Worm (Caenorhabditis elegans) whole organism, L4 larva: ENCODE data around the gene sec-24.1.

ENCODE experiments used
- dmd-8 ChIP-seq: fragments of 200-800 bp; sonication (Bioruptor generic); IDR thresholded peaks from 2 replicates; pipeline ENCODE4 v1.3.6; 2022; ENCODE audit warnings: missing genetic modification characterization, missing compliant biosample characterization
- unc-62 ChIP-seq, 3 experiments: fragments of 150-350 bp in 1 of 3; sonication (generic microtip); optimal IDR thresholded peaks in 2 of 3; peaks in 1 of 3; 1 replicate in 1 of 3; 2 replicates in 2 of 3; lab custom pipeline; 2014 to 2017; ENCODE audit warnings: missing biosample characterization in 3 of 3, missing genetic modification characterization in 3 of 3, missing genetic modification reagents in 3 of 3, missing genotype in 1 of 3

DNA sequence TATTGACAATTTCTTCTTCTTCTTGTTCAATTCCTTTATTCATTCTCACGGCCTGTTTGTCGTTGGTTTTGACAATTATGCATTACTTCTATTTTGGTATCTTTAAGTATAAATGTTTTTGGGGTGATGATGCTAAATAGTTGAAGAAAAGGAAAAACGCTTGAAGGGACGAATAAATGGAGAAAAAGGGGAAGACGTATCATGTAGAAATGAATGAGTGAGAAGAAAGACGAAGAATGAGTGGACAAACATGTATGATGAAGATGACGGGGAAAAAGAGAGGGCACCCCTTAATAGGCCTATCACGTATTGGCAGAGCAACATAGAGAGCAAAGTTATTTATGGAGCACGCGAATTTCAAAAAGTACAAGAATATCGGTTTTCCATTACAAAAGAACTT lies 17.3 kb downstream of the sec-24.1 start, which contains the start of gene M04B2.7:
- TF ChIP-seq unc-62 (GFP tag; optimal IDR thresholded peaks at IDR 0.05 in 1 of 2; lab: Kevin White, UChicago) (peak in 1 of 2 experiments; percentile 53), unc-62 (tag; optimal IDR thresholded peaks at IDR 0.05; lab: Kevin White, UChicago) (no peak), dmd-8 (GFP tag; lab: Robert Waterston, UW) (no peak)
